Fruit fly (Drosophila melanogaster): ENCODE results near the gene Deaf1.
A peak's percentile ranks its signal among the peaks of the same experiment; 100 is the strongest.

The Deaf1 gene

DNA sequence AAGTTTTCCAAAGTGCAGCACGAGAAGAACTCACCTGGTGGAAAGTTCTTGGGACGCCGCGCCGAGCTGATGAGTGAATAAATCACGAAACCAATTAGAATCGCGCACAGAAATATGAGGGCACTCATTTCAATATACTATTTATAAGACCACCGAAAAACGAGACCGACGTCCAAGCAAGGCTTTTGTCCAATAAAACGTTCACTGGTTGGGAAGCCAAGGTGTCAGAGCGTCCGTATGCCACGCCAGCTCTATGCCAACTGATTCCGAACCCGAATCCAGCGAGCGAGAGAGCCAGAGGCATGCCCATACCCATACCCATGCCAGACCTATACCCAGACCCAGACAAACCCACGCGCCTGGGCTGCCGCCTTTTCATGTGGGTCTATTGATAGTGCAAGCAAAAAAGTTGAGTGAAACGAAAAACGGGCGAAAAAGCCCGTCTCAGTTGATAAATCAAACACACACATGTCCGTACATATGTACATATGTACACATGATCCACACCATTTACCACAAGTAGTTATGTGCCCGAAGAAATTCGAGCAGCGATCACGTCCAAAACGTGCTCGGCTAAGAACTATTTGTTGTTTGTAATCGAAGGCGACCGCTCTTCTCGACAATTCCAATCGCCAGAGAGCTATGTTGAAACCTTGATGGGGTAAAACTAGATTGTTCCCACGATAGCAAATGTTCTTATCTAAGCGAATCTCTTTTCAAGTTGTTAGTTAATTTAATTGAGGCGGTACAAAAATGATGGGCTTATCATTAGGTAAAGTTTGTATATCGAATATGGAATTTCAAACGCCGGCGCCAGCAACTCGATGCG lies 4.7 kb upstream of the Deaf1 start, which contains the start of gene Cyp305a1 (continued):
- TF ChIP-seq toy (GFP tag; IDR thresholded peaks at IDR 0.05) (no peak), z (GFP tag; IDR thresholded peaks at IDR 0.05) (peak; percentile 59; the same call in 1 of the 3 replicates), CG4360 (GFP tag; IDR thresholded peaks at IDR 0.05) (no peak), CG15514 (GFP tag; optimal IDR thresholded peaks at IDR 0.05) (peak; percentile 47), kni (GFP tag; optimal IDR thresholded peaks at IDR 0.05) (peak; percentile 44), CG4730 (GFP tag; IDR thresholded peaks at IDR 0.05) (no peak), CG16813 (GFP tag; IDR thresholded peaks at IDR 0.05; ENCODE audit: partially characterized antibody) (no peak), fd3F (GFP tag; optimal IDR thresholded peaks at IDR 0.05) (no peak), grau (tag; optimal IDR thresholded peaks at IDR 0.05) (no peak), CG13296 (GFP tag; optimal IDR thresholded peaks at IDR 0.05) (peak; percentile 11), Optix (GFP tag; IDR thresholded peaks at IDR 0.05) (no peak), CG17361 (GFP tag; IDR thresholded peaks at IDR 0.05) (no peak), sens (GFP tag) (peak; percentile 79), CG6765 (GFP tag; optimal IDR thresholded peaks at IDR 0.05) (peak; percentile 20), pnt (GFP tag; optimal IDR thresholded peaks at IDR 0.05) (no peak), Blimp-1 (GFP tag; optimal IDR thresholded peaks at IDR 0.05) (no peak), ab (GFP tag; optimal IDR thresholded peaks at IDR 0.05) (no peak), Elba2 (GFP tag; optimal IDR thresholded peaks at IDR 0.05) (no peak), Meics (GFP tag; optimal IDR thresholded peaks at IDR 0.05) (no peak), CG17829 (tag; optimal IDR thresholded peaks at IDR 0.05) (no peak), Rfx (GFP tag; IDR thresholded peaks at IDR 0.05) (no peak), B-H1 (GFP tag; IDR thresholded peaks at IDR 0.05) (no peak), aop (GFP tag; IDR thresholded peaks at IDR 0.05) (no peak), ac (GFP tag; optimal IDR thresholded peaks at IDR 0.05) (no peak), Mes4 (GFP tag; optimal IDR thresholded peaks at IDR 0.05) (no peak), gsb (GFP tag; IDR thresholded peaks at IDR 0.05) (no peak), CG33213 (GFP tag; optimal IDR thresholded peaks at IDR 0.05) (no peak), CG17912 (GFP tag; optimal IDR thresholded peaks at IDR 0.05) (no peak), Vsx1 (GFP tag; optimal IDR thresholded peaks at IDR 0.05) (no peak), Ravus (GFP tag; IDR thresholded peaks at IDR 0.05) (no peak), CG10366 (GFP tag; IDR thresholded peaks at IDR 0.05) (no peak), exex (tag; optimal IDR thresholded peaks at IDR 0.05) (peak; percentile 68), caup (GFP tag; optimal IDR thresholded peaks at IDR 0.05; ENCODE audit: severe bottlenecking) (peak; percentile 40), Fer2 (tag; optimal IDR thresholded peaks at IDR 0.05) (peak; percentile 6), CG11723 (GFP tag; optimal IDR thresholded peaks at IDR 0.05) (no peak), CG7556 (GFP tag; optimal IDR thresholded peaks at IDR 0.05) (no peak), zen (tag; optimal IDR thresholded peaks at IDR 0.05) (no peak), PHDP (tag; optimal IDR thresholded peaks at IDR 0.05) (no peak), CG15696 (tag; optimal IDR thresholded peaks at IDR 0.05) (peak; percentile 23), CG9437 (GFP tag; optimal IDR thresholded peaks at IDR 0.05) (no peak), sd (tag; optimal IDR thresholded peaks at IDR 0.05) (no peak), CG10543 (GFP tag; optimal IDR thresholded peaks at IDR 0.05) (peak; percentile 90), CG1792 (GFP tag; optimal IDR thresholded peaks at IDR 0.05) (no peak), wdn (GFP tag; IDR thresholded peaks at IDR 0.05) (no peak), tx (GFP tag; optimal IDR thresholded peaks at IDR 0.05) (no peak), CG14710 (tag; optimal IDR thresholded peaks at IDR 0.05) (no peak), HmgZ (tag; optimal IDR thresholded peaks at IDR 0.05) (no peak), Hmr (GFP tag; optimal IDR thresholded peaks at IDR 0.05) (no peak), fd96Cb (tag; optimal IDR thresholded peaks at IDR 0.05) (no peak), CG5953 (GFP tag; IDR thresholded peaks at IDR 0.05) (no peak)

Data from whole organism, embryonic.